Worm (Caenorhabditis elegans): ENCODE measurements around the gene F56D5.6.
A peak's percentile ranks its signal among the peaks of the same experiment; 100 is the strongest.

Gene F56D5.6

DNA sequence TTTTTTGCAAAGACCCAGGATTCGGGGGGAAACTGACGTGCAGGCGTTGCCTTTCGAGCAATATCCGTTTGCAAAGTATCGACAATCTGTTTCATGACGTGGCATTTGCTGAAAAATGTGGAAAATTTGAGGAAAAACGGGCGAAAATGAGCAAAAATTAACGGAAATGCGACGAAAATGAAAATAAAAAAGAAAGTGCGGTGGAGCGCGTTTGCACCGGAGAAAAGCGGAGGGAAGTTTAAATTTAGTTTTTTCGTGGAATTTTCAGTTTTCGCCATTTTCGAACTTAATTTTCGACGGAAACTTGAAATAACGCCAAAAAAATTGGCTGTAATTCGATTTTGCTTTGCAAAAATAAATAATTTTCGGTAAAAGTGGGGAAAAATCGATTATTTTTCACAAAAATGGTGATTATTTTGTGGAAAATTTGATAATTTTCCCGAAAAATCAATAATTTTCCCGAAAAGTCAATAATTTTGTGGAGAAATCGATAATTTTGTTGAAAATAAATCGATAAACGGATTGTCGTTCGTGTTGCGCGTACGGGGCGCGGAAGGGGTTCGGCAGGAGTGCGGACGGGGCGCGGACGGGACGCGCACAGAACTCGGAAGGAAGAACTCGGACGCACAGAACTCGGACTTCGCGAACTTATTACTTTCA is 2.2 kb downstream of the F56D5.6 start:
- peak; percentile 36 for TF ChIP-seq ceh-48 (tag; optimal IDR thresholded peaks at IDR 0.05)
- TF ChIP-seq ama-1 (optimal IDR thresholded peaks at IDR 0.05): no peak
- TF ChIP-seq nhr-11 (tag; optimal IDR thresholded peaks at IDR 0.05): no peak
- TF ChIP-seq pqm-1 (tag; optimal IDR thresholded peaks at IDR 0.05): no peak
- TF ChIP-seq pha-2 (tag; optimal IDR thresholded peaks at IDR 0.05): no peak
- TF ChIP-seq ahr-1 (tag; optimal IDR thresholded peaks at IDR 0.05): no peak
- no peak for TF ChIP-seq gmeb-2 (tag; optimal IDR thresholded peaks at IDR 0.05)

DNA sequence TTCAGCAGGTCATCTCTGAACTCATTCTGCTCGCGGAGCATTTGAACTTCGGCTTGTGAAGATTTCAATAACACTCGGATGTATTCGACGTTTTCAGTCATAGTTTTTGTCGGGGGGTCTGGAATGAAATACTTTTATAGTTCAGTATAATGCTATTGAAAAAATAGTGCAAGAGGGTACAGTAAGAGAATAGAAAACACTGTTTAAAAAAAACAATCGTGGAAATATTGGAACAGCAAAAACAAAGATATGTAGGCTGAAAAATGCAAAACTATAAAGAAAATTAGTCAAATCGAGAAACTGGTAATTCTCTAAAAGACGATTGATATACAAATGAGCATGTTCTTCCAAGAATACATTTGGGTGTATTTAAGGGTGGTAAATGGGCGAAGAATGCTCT is 6.3 kb downstream of the F56D5.6 start, which contains the start of gene F56D5.5:
Gene F56D5.5, minus strand, starts transcription at position 101 of the 400 bp plus-strand sequence.
- TF ChIP-seq elt-2 (tag; optimal IDR thresholded peaks at IDR 0.05): no peak

DNA sequence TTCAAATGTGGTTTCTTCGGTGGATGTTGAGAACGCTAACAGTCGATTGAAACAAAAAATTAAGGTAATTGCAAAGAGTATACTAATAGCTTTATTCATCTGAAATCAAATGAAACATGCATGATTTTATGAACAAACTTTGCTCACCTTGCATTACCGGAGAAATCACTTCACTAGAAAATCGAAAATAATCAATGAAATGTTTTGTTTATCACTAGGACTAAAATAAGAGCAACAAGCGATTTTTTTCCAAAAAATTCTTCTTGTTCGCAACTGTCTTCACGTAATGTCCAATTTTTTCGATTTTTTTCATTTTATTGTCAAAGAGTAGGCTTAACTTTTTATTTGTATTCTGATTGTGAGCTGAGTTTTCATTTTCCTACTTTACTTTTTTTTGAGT is 20.7 kb downstream of the F56D5.6 start, which contains the start of gene F56D5.9:
Gene F56D5.9, minus strand, starts transcription at position 101 of the 400 bp plus-strand sequence.
- no peak for TF ChIP-seq madf-2 (tag; optimal IDR thresholded peaks at IDR 0.05)
- no peak for TF ChIP-seq fkh-6 (tag; optimal IDR thresholded peaks at IDR 0.05)
- TF ChIP-seq ceh-22 (tag; optimal IDR thresholded peaks at IDR 0.05): no peak
- TF ChIP-seq elt-4 (tag; optimal IDR thresholded peaks at IDR 0.05): no peak
- TF ChIP-seq syd-9 (tag; optimal IDR thresholded peaks at IDR 0.05): no peak
- no peak for TF ChIP-seq unc-3 (GFP tag; conservative IDR thresholded peaks at IDR 0.05)
- no peak for TF ChIP-seq unc-3 (tag; optimal IDR thresholded peaks at IDR 0.05)
- no peak for TF ChIP-seq pqm-1 (tag; optimal IDR thresholded peaks at IDR 0.05)
- no peak for TF ChIP-seq ceh-14 (tag; optimal IDR thresholded peaks at IDR 0.05)
- no peak for TF ChIP-seq pag-3 (tag; optimal IDR thresholded peaks at IDR 0.05; ENCODE audit: borderline replicate concordance)
- TF ChIP-seq ceh-9 (tag; optimal IDR thresholded peaks at IDR 0.05): no peak
- TF ChIP-seq gmeb-2 (tag; optimal IDR thresholded peaks at IDR 0.05): no peak
- no peak for TF ChIP-seq nhr-11 (tag; optimal IDR thresholded peaks at IDR 0.05)
- no peak for TF ChIP-seq fax-1 (tag; optimal IDR thresholded peaks at IDR 0.05)
- TF ChIP-seq sox-2 (GFP tag; IDR thresholded peaks at IDR 0.05): no peak
- no peak for TF ChIP-seq ceh-45 (GFP tag; IDR thresholded peaks at IDR 0.05)
- TF ChIP-seq nhr-232 (tag; optimal IDR thresholded peaks at IDR 0.05): no peak
- no peak for TF ChIP-seq ceh-6 (GFP tag; optimal IDR thresholded peaks at IDR 0.05)
- TF ChIP-seq ahr-1 (tag; optimal IDR thresholded peaks at IDR 0.05): no peak

DNA sequence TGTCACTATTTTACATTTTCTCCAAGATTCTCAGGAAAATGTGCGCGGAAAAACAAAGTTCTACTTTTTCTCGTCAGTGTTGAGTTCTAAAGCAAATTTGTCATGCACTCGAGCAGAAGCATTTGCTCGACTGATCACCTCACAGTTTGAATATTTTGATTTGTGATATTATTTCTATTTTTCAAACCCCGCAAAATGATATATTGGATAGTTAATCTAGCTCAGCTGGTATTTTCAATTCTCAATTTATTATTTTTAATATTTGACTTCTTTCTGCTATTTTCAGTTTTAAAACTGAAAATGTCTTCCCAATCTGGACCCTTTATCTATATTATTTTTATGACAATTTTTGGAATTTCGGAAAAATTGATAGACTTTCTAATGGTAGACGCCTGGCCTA is 21.4 kb downstream of the F56D5.6 start, which contains the start of gene srxa-2:
Gene srxa-2, plus strand, starts transcription at position 301 of the 400 bp plus-strand sequence.
- TF ChIP-seq ceh-19 (GFP tag; optimal IDR thresholded peaks at IDR 0.05) (no peak), madf-2 (tag; optimal IDR thresholded peaks at IDR 0.05) (no peak), Y22D7AL.16 (tag; optimal IDR thresholded peaks at IDR 0.05) (no peak), rnt-1 (tag; optimal IDR thresholded peaks at IDR 0.05) (no peak), ceh-30 (tag; optimal IDR thresholded peaks at IDR 0.05) (no peak), hlh-6 (tag; optimal IDR thresholded peaks at IDR 0.05) (no peak), odd-2 (tag; optimal IDR thresholded peaks at IDR 0.05) (no peak), elt-4 (tag; optimal IDR thresholded peaks at IDR 0.05) (no peak), C38D4.7 (GFP tag; optimal IDR thresholded peaks at IDR 0.05) (no peak), sox-2 (GFP tag; IDR thresholded peaks at IDR 0.05) (no peak), hlh-30 (tag; optimal IDR thresholded peaks at IDR 0.05; ENCODE audit: insufficient read depth) (no peak)

DNA sequence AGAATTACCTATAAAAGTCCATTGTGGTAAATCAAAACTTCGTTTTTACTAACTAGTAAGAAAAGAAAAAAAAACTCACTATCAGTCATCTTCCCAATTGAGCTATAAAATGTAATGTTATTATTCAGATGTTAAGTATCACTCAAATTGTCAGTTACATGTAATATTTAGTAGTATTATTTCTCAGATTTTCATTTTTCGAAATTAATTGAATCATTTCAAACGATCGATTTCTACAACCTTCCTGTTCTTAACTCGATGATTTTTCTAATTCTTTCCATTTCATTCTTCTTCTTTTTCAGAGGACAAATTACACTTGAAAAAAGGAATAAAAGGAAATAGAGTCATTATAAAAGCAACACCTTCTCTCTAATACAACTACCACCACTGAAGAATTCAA is 26.2 kb downstream of the F56D5.6 start, which contains the start of gene F59B8.1:
Gene F59B8.1, plus strand, starts transcription at position 301 of the 400 bp plus-strand sequence.
- TF ChIP-seq dmd-4 (tag; optimal IDR thresholded peaks at IDR 0.05; ENCODE audit: borderline replicate concordance) (no peak), F13H6.1 (tag; optimal IDR thresholded peaks at IDR 0.05) (no peak)

Measured in whole organism, late embryonic.